Worm (Caenorhabditis elegans): Measurements from ENCODE around the gene Y70C5A.2.
A peak's percentile ranks its signal among the peaks of the same experiment; 100 is the strongest.

Gene Y70C5A.2

ce11 chrV:16646372-16646771, 23.4 kb upstream of the Y70C5A.2 start, which contains the start of gene W06G6.9:
Gene W06G6.9, minus strand, starts transcription at chrV:16646472.
- TF ChIP-seq cog-1 (tag; optimal IDR thresholded peaks at IDR 0.05) (no peak), klf-2 (GFP tag; conservative IDR thresholded peaks at IDR 0.05) (no peak), med-1 (GFP tag; optimal IDR thresholded peaks at IDR 0.05; ENCODE audit: insufficient read depth) (no peak), ztf-23 (GFP tag; IDR thresholded peaks at IDR 0.05) (no peak), T22C8.4 (GFP tag; IDR thresholded peaks at IDR 0.05) (no peak), flt-1 (GFP tag; IDR thresholded peaks at IDR 0.05) (no peak), tab-1 (GFP tag; IDR thresholded peaks at IDR 0.05) (no peak), ztf-29 (GFP tag; IDR thresholded peaks at IDR 0.05) (no peak), ref-1 (GFP tag; conservative IDR thresholded peaks at IDR 0.05) (no peak)

- TF ChIP-seq tab-1 (GFP tag; IDR thresholded peaks at IDR 0.05) (no peak), flt-1 (GFP tag; IDR thresholded peaks at IDR 0.05) (no peak), ztf-29 (GFP tag; IDR thresholded peaks at IDR 0.05) (no peak), ztf-23 (GFP tag; IDR thresholded peaks at IDR 0.05) (no peak)
Measured at ce11 chrV:16645201-16645940, 22.4 kb upstream of the Y70C5A.2 start, which contains the start of gene W06G6.17. Gene W06G6.17, minus strand, starts transcription at chrV:16645251.

- no peak for TF ChIP-seq ztf-29 (GFP tag; IDR thresholded peaks at IDR 0.05)
- TF ChIP-seq ztf-23 (GFP tag; IDR thresholded peaks at IDR 0.05): no peak
- TF ChIP-seq ref-1 (GFP tag; conservative IDR thresholded peaks at IDR 0.05): no peak
- TF ChIP-seq flt-1 (GFP tag; IDR thresholded peaks at IDR 0.05): no peak
Measured at ce11 chrV:16643558-16643957, 20.5 kb upstream of the Y70C5A.2 start, which contains the start of gene srw-77. Gene srw-77, minus strand, starts transcription at chrV:16643658.

- TF ChIP-seq klf-2 (GFP tag; conservative IDR thresholded peaks at IDR 0.05): no peak
- no peak for TF ChIP-seq ztf-29 (GFP tag; IDR thresholded peaks at IDR 0.05)
- no peak for TF ChIP-seq ztf-23 (GFP tag; IDR thresholded peaks at IDR 0.05)
- no peak for TF ChIP-seq tab-1 (GFP tag; IDR thresholded peaks at IDR 0.05)
- TF ChIP-seq ref-1 (GFP tag; conservative IDR thresholded peaks at IDR 0.05): no peak
- TF ChIP-seq flt-1 (GFP tag; IDR thresholded peaks at IDR 0.05): no peak
- TF ChIP-seq cog-1 (tag; optimal IDR thresholded peaks at IDR 0.05): no peak
- TF ChIP-seq med-1 (GFP tag; optimal IDR thresholded peaks at IDR 0.05; ENCODE audit: insufficient read depth): no peak
- no peak for TF ChIP-seq T22C8.4 (GFP tag; IDR thresholded peaks at IDR 0.05)
Measured at ce11 chrV:16640366-16640765, 17.4 kb upstream of the Y70C5A.2 start.

ce11 chrV:16638204-16638603, 15.2 kb upstream of the Y70C5A.2 start, which contains the start of gene srw-76:
Gene srw-76, minus strand, starts transcription at chrV:16638304.
- TF ChIP-seq cog-1 (tag; optimal IDR thresholded peaks at IDR 0.05) (no peak), ref-1 (GFP tag; conservative IDR thresholded peaks at IDR 0.05) (no peak), med-1 (GFP tag; optimal IDR thresholded peaks at IDR 0.05; ENCODE audit: insufficient read depth) (no peak), ztf-23 (GFP tag; IDR thresholded peaks at IDR 0.05) (no peak)

ce11 chrV:16635911-16636310, 12.9 kb upstream of the Y70C5A.2 start, which contains the start of gene mltn-11:
Gene mltn-11, plus strand, starts transcription at chrV:16636186.
- TF ChIP-seq med-1 (GFP tag; optimal IDR thresholded peaks at IDR 0.05; ENCODE audit: insufficient read depth) (no peak), klf-2 (GFP tag; conservative IDR thresholded peaks at IDR 0.05) (no peak), ztf-29 (GFP tag; IDR thresholded peaks at IDR 0.05) (no peak)

ce11 chrV:16629600-16629999, 6.6 kb upstream of the Y70C5A.2 start, which contains the start of gene srd-21:
Gene srd-21, plus strand, starts transcription at chrV:16629900.
- TF ChIP-seq ztf-29 (GFP tag; IDR thresholded peaks at IDR 0.05): no peak
- no peak for TF ChIP-seq cog-1 (tag; optimal IDR thresholded peaks at IDR 0.05)
- TF ChIP-seq tab-1 (GFP tag; IDR thresholded peaks at IDR 0.05): no peak
- TF ChIP-seq T22C8.4 (GFP tag; IDR thresholded peaks at IDR 0.05): no peak
- TF ChIP-seq med-1 (GFP tag; optimal IDR thresholded peaks at IDR 0.05; ENCODE audit: insufficient read depth): no peak
- TF ChIP-seq ztf-23 (GFP tag; IDR thresholded peaks at IDR 0.05): no peak
- TF ChIP-seq ref-1 (GFP tag; conservative IDR thresholded peaks at IDR 0.05): no peak
- no peak for TF ChIP-seq flt-1 (GFP tag; IDR thresholded peaks at IDR 0.05)
- no peak for TF ChIP-seq klf-2 (GFP tag; conservative IDR thresholded peaks at IDR 0.05)

ce11 chrV:16628991-16629390, 6.0 kb upstream of the Y70C5A.2 start, which contains the start of gene W06G6.2:
Gene W06G6.2, plus strand, starts transcription at chrV:16629291.
- TF ChIP-seq T22C8.4 (GFP tag; IDR thresholded peaks at IDR 0.05) (no peak), tab-1 (GFP tag; IDR thresholded peaks at IDR 0.05) (no peak), cog-1 (tag; optimal IDR thresholded peaks at IDR 0.05) (no peak), med-1 (GFP tag; optimal IDR thresholded peaks at IDR 0.05; ENCODE audit: insufficient read depth) (no peak), flt-1 (GFP tag; IDR thresholded peaks at IDR 0.05) (no peak), ztf-23 (GFP tag; IDR thresholded peaks at IDR 0.05) (no peak), klf-2 (GFP tag; conservative IDR thresholded peaks at IDR 0.05) (no peak), ztf-29 (GFP tag; IDR thresholded peaks at IDR 0.05) (no peak), ref-1 (GFP tag; conservative IDR thresholded peaks at IDR 0.05) (no peak)

- TF ChIP-seq ref-1 (GFP tag; conservative IDR thresholded peaks at IDR 0.05) (no peak), T22C8.4 (GFP tag; IDR thresholded peaks at IDR 0.05) (no peak), flt-1 (GFP tag; IDR thresholded peaks at IDR 0.05) (no peak)
Measured at ce11 chrV:16627962-16628361, 5.0 kb upstream of the Y70C5A.2 start, which contains the start of gene oac-53. Gene oac-53, minus strand, starts transcription at chrV:16627970.

ce11 chrV:16621894-16622293, 1.1 kb downstream of the Y70C5A.2 start:
- no peak for TF ChIP-seq T22C8.4 (GFP tag; IDR thresholded peaks at IDR 0.05)
- no peak for TF ChIP-seq med-1 (GFP tag; optimal IDR thresholded peaks at IDR 0.05; ENCODE audit: insufficient read depth)
- TF ChIP-seq flt-1 (GFP tag; IDR thresholded peaks at IDR 0.05): peak; percentile 84
- no peak for TF ChIP-seq ztf-23 (GFP tag; IDR thresholded peaks at IDR 0.05)
- TF ChIP-seq ref-1 (GFP tag; conservative IDR thresholded peaks at IDR 0.05): peak; percentile 52; the same call in 1 of the 2 replicates
- no peak for TF ChIP-seq ztf-29 (GFP tag; IDR thresholded peaks at IDR 0.05)
- no peak for TF ChIP-seq klf-2 (GFP tag; conservative IDR thresholded peaks at IDR 0.05)
- TF ChIP-seq cog-1 (tag; optimal IDR thresholded peaks at IDR 0.05): no peak
- TF ChIP-seq tab-1 (GFP tag; IDR thresholded peaks at IDR 0.05): peak; percentile 71; the same call in 1 of the 2 replicates
